Fruit fly (Drosophila melanogaster) whole organism, prepupa: ENCODE data around the gene Sgp.

Experiments used
- CG1621 ChIP-seq: fragments of 200-800 bp; sonication (Bioruptor generic); optimal IDR thresholded peaks from 3 replicates; lab custom pipeline; 2018; ENCODE audit warnings: missing biosample characterization, mild to moderate bottlenecking, missing genetic modification characterization
- CG6163 ChIP-seq: fragments of 200-800 bp; sonication (Bioruptor generic); IDR thresholded peaks from 3 replicates; pipeline ENCODE4 v1.3.6; 2022; ENCODE audit warnings: missing biosample characterization, missing genetic modification characterization
- CG6808 ChIP-seq: fragments of 200-800 bp; sonication (Bioruptor generic); optimal IDR thresholded peaks from 3 replicates; lab custom pipeline; 2017; ENCODE audit warnings: missing biosample characterization, missing genetic modification characterization, mild to moderate bottlenecking, moderate library complexity, missing genetic modification reagents
- CG8632 ChIP-seq: fragments of 200-800 bp; sonication (Bioruptor generic); optimal IDR thresholded peaks from 3 replicates; lab custom pipeline; 2016; ENCODE audit warnings: missing biosample characterization, missing genetic modification characterization
- OdsH ChIP-seq: fragments of 200-800 bp; sonication (Bioruptor generic); optimal IDR thresholded peaks from 3 replicates; lab custom pipeline; 2016; ENCODE audit warnings: missing biosample characterization, missing genetic modification characterization
- dac ChIP-seq: fragments of 200-800 bp; sonication (Bioruptor generic); optimal IDR thresholded peaks from 2 replicates; lab custom pipeline; 2017; ENCODE audit warnings: missing biosample characterization, mild to moderate bottlenecking, missing genetic modification characterization
- dsx ChIP-seq: fragments of 200-800 bp; optimal IDR thresholded peaks from 3 replicates; lab custom pipeline; 2019; ENCODE audit warnings: missing biosample characterization, mild to moderate bottlenecking, missing genetic modification characterization, moderate library complexity; ENCODE audit not compliant: poor library complexity, severe bottlenecking
- lz ChIP-seq: fragments of 200-800 bp; sonication (Bioruptor generic); optimal IDR thresholded peaks from 3 replicates; lab custom pipeline; 2016; ENCODE audit warnings: missing biosample characterization, missing genetic modification characterization

DNA sequence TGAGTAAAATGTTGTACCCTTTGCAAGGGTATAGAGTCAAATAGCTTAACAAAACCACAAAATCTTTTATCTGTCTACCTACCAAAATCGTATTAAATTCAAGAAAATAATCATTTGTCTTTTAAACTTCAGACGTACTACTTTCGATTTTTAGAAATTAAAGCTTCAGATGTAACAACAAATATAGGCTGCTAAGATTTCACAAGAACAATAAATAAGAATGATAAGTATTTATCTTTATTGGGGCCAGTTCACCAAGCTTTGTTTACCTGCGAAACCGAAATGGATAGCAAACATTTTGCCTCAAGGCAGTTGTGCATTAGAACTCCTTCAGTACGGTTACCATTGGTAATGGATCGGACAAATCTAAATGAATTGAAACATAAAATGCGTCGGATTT lies 29.1 kb upstream of the Sgp start, which contains the start of gene CG43400:
- TF ChIP-seq dsx, result no peak
- no peak for TF ChIP-seq CG6163
- no peak for TF ChIP-seq CG1621 (tag; lab: Kevin White, UChicago)
- TF ChIP-seq OdsH, result no peak
- no peak for TF ChIP-seq CG8632 (GFP tag; lab: Kevin White, UChicago)
- no peak for TF ChIP-seq lz (GFP tag; lab: Kevin White, UChicago)
- TF ChIP-seq dac (GFP tag; lab: Kevin White, UChicago), result no peak
- no peak for TF ChIP-seq CG6808 (GFP tag; lab: Kevin White, UChicago)
